Fruit fly (Drosophila melanogaster): ENCODE results near the gene CG5854.

Gene CG5854

DNA sequence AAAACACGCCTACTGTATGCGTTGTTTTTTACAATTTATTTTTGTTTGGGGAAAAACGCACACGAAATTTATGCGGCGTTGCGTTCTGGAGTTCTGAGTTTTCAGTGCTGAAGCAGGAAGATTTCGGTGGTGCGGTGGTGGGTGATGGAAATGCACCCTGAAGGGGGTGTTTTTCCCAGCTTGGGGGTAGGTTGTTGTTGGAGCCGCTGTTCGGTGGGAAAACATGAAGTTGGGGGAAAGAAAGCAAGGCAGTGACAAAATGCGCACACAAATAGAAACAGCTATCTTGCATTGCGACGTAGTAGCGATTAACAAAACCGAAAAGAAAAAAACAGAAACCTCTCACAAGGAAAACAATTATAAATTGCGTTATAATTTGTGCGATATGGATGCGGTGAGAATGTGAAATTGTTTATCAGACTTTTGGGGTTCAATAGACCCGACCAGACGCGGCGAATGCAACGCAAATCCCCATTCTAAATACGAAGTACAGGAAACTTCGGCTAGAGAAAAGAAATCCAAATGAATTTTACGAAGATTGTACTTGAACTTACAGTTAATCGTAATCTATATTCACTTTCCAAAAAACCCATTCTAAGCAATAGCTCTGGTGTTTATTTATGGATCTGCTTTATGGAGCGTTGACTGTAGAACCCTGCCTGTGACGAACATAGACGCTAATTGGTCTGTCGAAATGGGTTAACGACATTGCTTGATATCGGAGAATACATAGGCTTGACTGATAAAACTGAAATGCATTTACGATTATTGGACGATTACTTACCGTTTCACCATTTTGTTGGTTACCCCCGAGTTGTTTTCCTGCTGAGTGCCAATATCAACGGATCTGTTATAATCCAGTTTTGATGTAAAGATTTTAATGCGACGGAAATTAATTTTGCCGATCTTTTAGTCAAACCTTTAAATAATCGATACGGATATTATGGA, 45.2 kb upstream of the CG5854 start (continued):
- no peak for TF ChIP-seq CG15011 (GFP tag; optimal IDR thresholded peaks at IDR 0.05)
- no peak for TF ChIP-seq Dad (GFP tag; optimal IDR thresholded peaks at IDR 0.05)
- no peak for TF ChIP-seq CG9609 (GFP tag; optimal IDR thresholded peaks at IDR 0.05)
- TF ChIP-seq chn (GFP tag; optimal IDR thresholded peaks at IDR 0.05) = no peak
- no peak for TF ChIP-seq Oaz (GFP tag; IDR thresholded peaks at IDR 0.05)
- no peak for TF ChIP-seq Scr (GFP tag; IDR thresholded peaks at IDR 0.05; ENCODE audit: partially characterized antibody)
- TF ChIP-seq bowl (GFP tag; IDR thresholded peaks at IDR 0.05) = no peak
- no peak for TF ChIP-seq crp (GFP tag; optimal IDR thresholded peaks at IDR 0.05)
- TF ChIP-seq cwo (GFP tag; optimal IDR thresholded peaks at IDR 0.05) = no peak
- TF ChIP-seq sug (tag; optimal IDR thresholded peaks at IDR 0.05) = no peak
- TF ChIP-seq CG6654 (GFP tag; optimal IDR thresholded peaks at IDR 0.05) = no peak
- TF ChIP-seq Gug (GFP tag; IDR thresholded peaks at IDR 0.05) = no peak
- TF ChIP-seq da (GFP tag; optimal IDR thresholded peaks at IDR 0.05) = no peak
- no peak for TF ChIP-seq br (optimal IDR thresholded peaks at IDR 0.05)
- TF ChIP-seq CG11456 (GFP tag; IDR thresholded peaks at IDR 0.05) = no peak
- TF ChIP-seq CG12104 (GFP tag; optimal IDR thresholded peaks at IDR 0.05) = no peak
- no peak for TF ChIP-seq CG3847 (GFP tag; IDR thresholded peaks at IDR 0.05)
- no peak for TF ChIP-seq btn (GFP tag; optimal IDR thresholded peaks at IDR 0.05)
- TF ChIP-seq CG16815 (GFP tag; optimal IDR thresholded peaks at IDR 0.05) = no peak
- no peak for TF ChIP-seq Sin3A (optimal IDR thresholded peaks at IDR 0.05)
- TF ChIP-seq CG15269 (tag; optimal IDR thresholded peaks at IDR 0.05) = peak; percentile 35
- no peak for TF ChIP-seq CG9817 (tag; optimal IDR thresholded peaks at IDR 0.05)
- TF ChIP-seq Hr78 (GFP tag; optimal IDR thresholded peaks at IDR 0.05) = no peak
- no peak for TF ChIP-seq Eip74EF (GFP tag; optimal IDR thresholded peaks at IDR 0.05)
- no peak for TF ChIP-seq CG33213 (GFP tag; optimal IDR thresholded peaks at IDR 0.05)
- no peak for TF ChIP-seq cas (GFP tag; IDR thresholded peaks at IDR 0.05)
- no peak for TF ChIP-seq CG9876 (GFP tag; optimal IDR thresholded peaks at IDR 0.05)
- 0 out of 2 replicates have a peak, but pooled peaks have one; percentile 30 for TF ChIP-seq CG4730 (GFP tag; IDR thresholded peaks at IDR 0.05)
- no peak for TF ChIP-seq sd (tag; optimal IDR thresholded peaks at IDR 0.05)
- TF ChIP-seq CG12659 (GFP tag; optimal IDR thresholded peaks at IDR 0.05) = no peak
- TF ChIP-seq CG8944 (GFP tag; optimal IDR thresholded peaks at IDR 0.05) = no peak
- no peak for TF ChIP-seq CG17612 (GFP tag; IDR thresholded peaks at IDR 0.05)
- TF ChIP-seq CG4360 (GFP tag; IDR thresholded peaks at IDR 0.05) = peak; percentile 73
- TF ChIP-seq CG3838 (GFP tag; optimal IDR thresholded peaks at IDR 0.05) = no peak
- TF ChIP-seq pfk (GFP tag; optimal IDR thresholded peaks at IDR 0.05) = no peak
- TF ChIP-seq corto (GFP tag; optimal IDR thresholded peaks at IDR 0.05) = peak; percentile 66
- peak; percentile 58 for TF ChIP-seq nerfin-1 (tag; optimal IDR thresholded peaks at IDR 0.05)
- no peak for TF ChIP-seq inv (GFP tag; IDR thresholded peaks at IDR 0.05; ENCODE audit: partially characterized antibody)
- no peak; the same call in 2 of the 3 replicates for TF ChIP-seq CG17361 (GFP tag; IDR thresholded peaks at IDR 0.05)
- TF ChIP-seq CG2678 (tag; optimal IDR thresholded peaks at IDR 0.05) = peak; percentile 23
- peak; percentile 18; the same call in 1 of the 2 replicates for TF ChIP-seq CG32532 (GFP tag; IDR thresholded peaks at IDR 0.05)
- no peak for TF ChIP-seq unc-4 (GFP tag; IDR thresholded peaks at IDR 0.05; ENCODE audit: partially characterized antibody)
- TF ChIP-seq psq (GFP tag; optimal IDR thresholded peaks at IDR 0.05) = no peak
- no peak; the same call in 1 of the 2 replicates for TF ChIP-seq CG6689 (GFP tag; IDR thresholded peaks at IDR 0.05)
- TF ChIP-seq CG32767 (GFP tag; IDR thresholded peaks at IDR 0.05) = no peak
- TF ChIP-seq dimm (GFP tag; IDR thresholded peaks at IDR 0.05) = no peak
- TF ChIP-seq CG17912 (GFP tag; optimal IDR thresholded peaks at IDR 0.05) = no peak
- peak in 1 of 2 experiments; percentile 59 for TF ChIP-seq bsh (GFP tag; optimal IDR thresholded peaks at IDR 0.05)
- no peak for TF ChIP-seq CG10431 (GFP tag; optimal IDR thresholded peaks at IDR 0.05)
